Worm (Caenorhabditis elegans) whole organism, L3 larva: ENCODE measurements around the gene Y44F5A.1.

Experiments
- R02D3.7 ChIP-seq: fragments of 150-350 bp; optimal IDR thresholded peaks from 2 replicates; lab custom pipeline; 2014; ENCODE audit warnings: missing biosample characterization, missing genetic modification characterization
- ZK546.5 ChIP-seq: sonication (generic microtip); optimal IDR thresholded peaks from 2 replicates; lab custom pipeline; 2017; ENCODE audit warnings: missing biosample characterization, missing genetic modification characterization
- aly-2 ChIP-seq: fragments of 150-350 bp; optimal IDR thresholded peaks from 2 replicates; lab custom pipeline; 2014; ENCODE audit warnings: missing biosample characterization, missing genetic modification characterization
- ama-1 ChIP-seq: fragments of 150-350 bp; optimal IDR thresholded peaks from 2 replicates; lab custom pipeline; 2018
- ceh-16 ChIP-seq: sonication (generic microtip); optimal IDR thresholded peaks from 2 replicates; lab custom pipeline; 2017; ENCODE audit warnings: missing biosample characterization, missing genetic modification characterization
- ceh-28 ChIP-seq: fragments of 150-350 bp; optimal IDR thresholded peaks from 2 replicates; lab custom pipeline; 2014; ENCODE audit warnings: missing biosample characterization, missing genetic modification reagents, missing genetic modification characterization
- ceh-82 ChIP-seq: fragments of 150-350 bp; optimal IDR thresholded peaks from 2 replicates; lab custom pipeline; 2014; ENCODE audit warnings: missing biosample characterization, missing genetic modification characterization
- ceh-9 ChIP-seq: sonication (generic microtip); optimal IDR thresholded peaks from 2 replicates; lab custom pipeline; 2018; ENCODE audit warnings: missing biosample characterization, missing genetic modification characterization
- egl-27 ChIP-seq: sonication (generic microtip); optimal IDR thresholded peaks from 4 replicates; lab custom pipeline; 2017; ENCODE audit warnings: missing biosample characterization, missing genetic modification reagents, missing genetic modification characterization
- egl-5 ChIP-seq: fragments of 150-350 bp; optimal IDR thresholded peaks from 2 replicates; lab custom pipeline; 2017; ENCODE audit warnings: missing biosample characterization, missing genetic modification reagents, missing genetic modification characterization, inconsistent platforms
- elt-1 ChIP-seq: fragments of 150-350 bp; optimal IDR thresholded peaks from 2 replicates; lab custom pipeline; 2014; ENCODE audit warnings: missing biosample characterization, missing genetic modification characterization
- elt-2 ChIP-seq: sonication (generic microtip); optimal IDR thresholded peaks from 2 replicates; lab custom pipeline; 2016; ENCODE audit warnings: missing genetic modification reagents, mild to moderate bottlenecking, missing genetic modification characterization, missing compliant biosample characterization
- elt-3 ChIP-seq, 3 experiments: fragments of 150-350 bp in 1 of 3; sonication (generic microtip) in 2 of 3; optimal IDR thresholded peaks; 2 replicates in 2 of 3; 4 replicates in 1 of 3; lab custom pipeline; 2014 to 2017; ENCODE audit warnings: missing biosample characterization in 3 of 3, missing genetic modification characterization in 3 of 3
- fkh-2 ChIP-seq: fragments of 150-350 bp; optimal IDR thresholded peaks from 2 replicates; lab custom pipeline; 2014; ENCODE audit warnings: missing biosample characterization, missing genetic modification reagents, missing genetic modification characterization
- fos-1 ChIP-seq: fragments of 150-350 bp; optimal IDR thresholded peaks from 2 replicates; lab custom pipeline; 2014; ENCODE audit warnings: missing biosample characterization, missing genetic modification characterization
- hmg-11 ChIP-seq: sonication (generic microtip); optimal IDR thresholded peaks from 2 replicates; lab custom pipeline; 2016; ENCODE audit warnings: missing genetic modification characterization, missing compliant biosample characterization
- jun-1 ChIP-seq: fragments of 150-350 bp; optimal IDR thresholded peaks from 2 replicates; lab custom pipeline; 2014; ENCODE audit warnings: missing biosample characterization, missing genetic modification reagents, missing genetic modification characterization
- lin-15B ChIP-seq: fragments of 150-350 bp; optimal IDR thresholded peaks from 2 replicates; lab custom pipeline; 2014; ENCODE audit warnings: missing biosample characterization, missing genetic modification characterization
- lin-39 ChIP-seq: fragments of 150-350 bp; optimal IDR thresholded peaks from 2 replicates; lab custom pipeline; 2018; ENCODE audit warnings: missing biosample characterization, missing genetic modification reagents, missing genetic modification characterization
- lsy-12 ChIP-seq: sonication (generic microtip); optimal IDR thresholded peaks from 2 replicates; lab custom pipeline; 2016; ENCODE audit warnings: mild to moderate bottlenecking, missing genetic modification characterization, missing compliant biosample characterization
- mml-1 ChIP-seq: fragments of 150-350 bp; sonication (generic microtip); optimal IDR thresholded peaks from 3 replicates; lab custom pipeline; 2014; ENCODE audit warnings: missing biosample characterization, missing genetic modification characterization
- nfya-1 ChIP-seq: sonication (generic microtip); optimal IDR thresholded peaks from 2 replicates; lab custom pipeline; 2017; ENCODE audit warnings: missing genetic modification characterization, mild to moderate bottlenecking, missing compliant biosample characterization, antibody characterized with exemption, moderate library complexity; ENCODE audit not compliant: insufficient read depth
- nhr-11 ChIP-seq: fragments of 150-350 bp; optimal IDR thresholded peaks from 2 replicates; lab custom pipeline; 2014; ENCODE audit warnings: missing biosample characterization, missing genetic modification characterization
- nhr-23 ChIP-seq: fragments of 150-350 bp; optimal IDR thresholded peaks from 2 replicates; lab custom pipeline; 2014; ENCODE audit warnings: missing biosample characterization, missing genetic modification reagents, missing genetic modification characterization
- nhr-25 ChIP-seq: sonication (generic microtip); optimal IDR thresholded peaks from 2 replicates; lab custom pipeline; 2017; ENCODE audit warnings: missing biosample characterization, missing genetic modification characterization
- nhr-43 ChIP-seq: sonication (generic microtip); optimal IDR thresholded peaks from 2 replicates; lab custom pipeline; 2016; ENCODE audit warnings: mild to moderate bottlenecking, missing genetic modification characterization, missing compliant biosample characterization; ENCODE audit not compliant: poor library complexity, severe bottlenecking
- nhr-67 ChIP-seq: fragments of 150-350 bp; optimal IDR thresholded peaks from 2 replicates; lab custom pipeline; 2014; ENCODE audit warnings: missing biosample characterization, missing genetic modification characterization
- nhr-76 ChIP-seq: fragments of 150-350 bp; sonication (generic microtip); optimal IDR thresholded peaks from 5 replicates; lab custom pipeline; 2014; ENCODE audit warnings: missing biosample characterization, missing genetic modification characterization
- nhr-77 ChIP-seq: fragments of 150-350 bp; optimal IDR thresholded peaks from 2 replicates; lab custom pipeline; 2014; ENCODE audit warnings: missing biosample characterization, missing genetic modification characterization
- pha-4 ChIP-seq: fragments of 150-350 bp; optimal IDR thresholded peaks from 2 replicates; lab custom pipeline; 2014; ENCODE audit warnings: missing biosample characterization, missing genetic modification reagents, missing genetic modification characterization
- pqm-1 ChIP-seq: fragments of 150-350 bp; optimal IDR thresholded peaks from 2 replicates; lab custom pipeline; 2017; ENCODE audit warnings: missing biosample characterization, missing genetic modification characterization, inconsistent platforms
- sea-2 ChIP-seq: fragments of 150-350 bp; sonication (generic microtip); optimal IDR thresholded peaks from 4 replicates; lab custom pipeline; 2014; ENCODE audit warnings: missing biosample characterization, missing genetic modification reagents, missing genetic modification characterization
- skn-1 ChIP-seq: fragments of 150-350 bp; optimal IDR thresholded peaks from 2 replicates; lab custom pipeline; 2014; ENCODE audit warnings: missing biosample characterization, missing genetic modification characterization
- snpc-4 ChIP-seq: fragments of 150-350 bp; optimal IDR thresholded peaks from 2 replicates; lab custom pipeline; 2014; ENCODE audit warnings: missing biosample characterization, missing genetic modification characterization
- tbx-2 ChIP-seq: sonication (generic microtip); optimal IDR thresholded peaks from 2 replicates; lab custom pipeline; 2016; ENCODE audit warnings: mild to moderate bottlenecking, missing genetic modification characterization, missing compliant biosample characterization
- unc-39 ChIP-seq: sonication (generic microtip); optimal IDR thresholded peaks from 4 replicates; lab custom pipeline; 2017; ENCODE audit warnings: missing biosample characterization, missing genetic modification characterization
- zag-1 ChIP-seq: fragments of 150-350 bp; optimal IDR thresholded peaks from 2 replicates; lab custom pipeline; 2014; ENCODE audit warnings: missing biosample characterization, missing genetic modification characterization
- ztf-11 ChIP-seq: fragments of 150-350 bp; optimal IDR thresholded peaks from 2 replicates; lab custom pipeline; 2014; ENCODE audit warnings: missing biosample characterization, missing genetic modification characterization
- ztf-4 ChIP-seq: fragments of 150-350 bp; optimal IDR thresholded peaks from 2 replicates; lab custom pipeline; 2014; ENCODE audit warnings: missing biosample characterization, missing genetic modification characterization

The Y44F5A.1 gene

DNA sequence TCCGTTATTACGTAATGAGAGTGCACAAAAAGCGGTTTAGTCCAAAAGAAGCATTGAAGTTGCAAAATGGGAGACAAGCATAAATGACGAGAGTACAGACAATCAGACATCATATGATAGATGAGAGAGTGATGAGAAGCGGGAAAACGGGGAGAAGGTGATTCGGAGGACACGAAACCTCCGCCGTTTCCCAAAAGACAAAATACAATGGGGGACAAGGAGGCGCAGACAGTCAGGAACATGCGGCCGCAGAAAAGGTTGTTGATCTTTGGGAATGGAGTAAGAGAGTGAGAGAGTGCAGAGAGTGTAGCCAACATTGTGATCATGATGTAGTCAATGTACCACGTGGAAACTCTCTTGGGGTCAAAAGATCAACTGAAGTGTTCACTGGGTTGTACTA is 9.8 kb downstream of the Y44F5A.1 start (continued):
- TF ChIP-seq lin-39 (tag; lab: Kevin White, UChicago): peak; percentile 89
- peak; percentile 62 for TF ChIP-seq egl-5 (tag; lab: Kevin White, UChicago)
- TF ChIP-seq lsy-12 (tag; lab: Kevin White, UChicago): peak; percentile 97
- TF ChIP-seq ztf-4 (tag; lab: Kevin White, UChicago): peak; percentile 12
- TF ChIP-seq nhr-25 (tag; lab: Kevin White, UChicago): peak; percentile 97
- TF ChIP-seq R02D3.7 (tag; lab: Kevin White, UChicago): peak; percentile 69
- TF ChIP-seq egl-27 (tag; lab: Kevin White, UChicago): peak; percentile 76
- TF ChIP-seq jun-1 (tag; lab: Kevin White, UChicago): peak; percentile 97
- TF ChIP-seq elt-2: peak; percentile 89
- TF ChIP-seq elt-3 (tag; optimal IDR thresholded peaks at IDR 0.05; lab: Kevin White, UChicago): no peak
- TF ChIP-seq ztf-11: no peak
- no peak for TF ChIP-seq ceh-82 (tag; lab: Kevin White, UChicago)
- no peak for TF ChIP-seq nhr-67 (tag; lab: Kevin White, UChicago)
- TF ChIP-seq snpc-4 (tag; lab: Kevin White, UChicago): peak; percentile 61
- peak; percentile 76 for TF ChIP-seq elt-1 (tag; lab: Kevin White, UChicago)
- TF ChIP-seq pqm-1 (tag; lab: Kevin White, UChicago): peak; percentile 89
- peak; percentile 91 for TF ChIP-seq nfya-1 (tag; lab: Kevin White, UChicago)
- peak; percentile 55 for TF ChIP-seq skn-1
- peak; percentile 64 for TF ChIP-seq sea-2 (GFP tag; lab: Kevin White, UChicago)
- TF ChIP-seq mml-1 (tag; lab: Kevin White, UChicago): no peak

DNA sequence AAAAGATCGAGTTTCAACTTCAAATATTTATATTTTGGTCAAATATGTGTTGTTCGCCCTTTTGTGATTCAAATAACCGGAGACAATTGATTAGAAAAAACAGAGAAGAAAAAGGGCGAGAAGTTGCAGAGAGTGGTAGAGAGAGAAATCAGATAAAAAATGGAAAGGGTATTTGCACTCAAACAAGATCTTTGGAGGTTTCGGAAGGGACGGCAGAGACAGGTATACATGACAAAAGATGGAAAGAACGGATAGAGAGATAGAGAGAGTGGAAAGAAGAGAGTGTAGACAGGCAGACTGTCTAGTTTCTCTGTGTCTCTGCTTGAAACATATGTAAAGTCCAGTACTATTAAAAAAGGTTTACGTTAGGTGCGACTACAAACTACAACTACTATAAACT is 11.3 kb downstream of the Y44F5A.1 start:
- TF ChIP-seq ztf-4 (tag; lab: Kevin White, UChicago) (no peak), aly-2 (no peak), tbx-2 (tag; lab: Kevin White, UChicago) (no peak), ama-1 (lab: Kevin White, UChicago) (peak; percentile 4), nhr-76 (tag; lab: Kevin White, UChicago) (no peak), nhr-25 (tag; lab: Kevin White, UChicago) (peak; percentile 81), snpc-4 (tag; lab: Kevin White, UChicago) (no peak), ceh-16 (tag; lab: Kevin White, UChicago) (no peak), skn-1 (no peak), nhr-77 (tag; lab: Kevin White, UChicago) (no peak), R02D3.7 (tag; lab: Kevin White, UChicago) (no peak), nhr-11 (tag; lab: Kevin White, UChicago) (no peak), elt-1 (tag; lab: Kevin White, UChicago) (peak; percentile 84), pha-4 (tag; lab: Kevin White, UChicago) (peak; percentile 37), nhr-43 (peak; percentile 39), ztf-11 (no peak), nhr-23 (tag; lab: Kevin White, UChicago) (peak; percentile 47), nhr-67 (tag; lab: Kevin White, UChicago) (no peak), hmg-11 (peak; percentile 59), unc-39 (no peak), ceh-9 (tag; lab: Kevin White, UChicago) (no peak), ceh-28 (tag; lab: Kevin White, UChicago) (no peak), zag-1 (tag; lab: Kevin White, UChicago) (no peak), mml-1 (tag; lab: Kevin White, UChicago) (no peak), nfya-1 (tag; lab: Kevin White, UChicago) (peak; percentile 20), ZK546.5 (tag; lab: Kevin White, UChicago) (no peak), egl-5 (tag; lab: Kevin White, UChicago) (no peak), ceh-82 (tag; lab: Kevin White, UChicago) (no peak), sea-2 (GFP tag; lab: Kevin White, UChicago) (no peak), jun-1 (tag; lab: Kevin White, UChicago) (no peak), lin-15B (tag; lab: Kevin White, UChicago) (no peak), lin-39 (tag; lab: Kevin White, UChicago) (no peak), fkh-2 (no peak), fos-1 (tag; lab: Kevin White, UChicago) (no peak)
